Worm (Caenorhabditis elegans): Measurements from ENCODE around the gene gst-35.

The gst-35 gene

DNA sequence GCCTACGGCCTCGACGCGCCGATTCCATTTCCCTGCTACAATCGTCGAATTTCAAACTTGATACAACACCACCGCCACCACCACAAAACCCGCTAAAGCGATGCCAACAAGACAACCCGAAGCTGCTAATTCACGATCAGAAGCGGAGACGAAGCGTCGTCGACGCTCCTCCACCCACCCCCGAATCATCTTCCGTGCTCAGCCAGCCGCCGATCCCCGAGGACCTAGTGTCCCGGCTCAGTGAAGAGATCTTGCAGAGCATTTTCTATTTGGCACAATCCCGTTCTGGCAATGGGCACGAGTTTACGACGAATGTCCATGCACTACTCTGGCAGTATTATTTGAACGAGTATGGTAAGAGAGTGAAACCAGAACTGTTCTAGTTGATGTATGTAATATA lies 33.4 kb upstream of the gst-35 start:
- TF ChIP-seq blmp-1 (tag; optimal IDR thresholded peaks at IDR 0.05) (no peak), bed-3 (GFP tag; optimal IDR thresholded peaks at IDR 0.05) (no peak)

DNA sequence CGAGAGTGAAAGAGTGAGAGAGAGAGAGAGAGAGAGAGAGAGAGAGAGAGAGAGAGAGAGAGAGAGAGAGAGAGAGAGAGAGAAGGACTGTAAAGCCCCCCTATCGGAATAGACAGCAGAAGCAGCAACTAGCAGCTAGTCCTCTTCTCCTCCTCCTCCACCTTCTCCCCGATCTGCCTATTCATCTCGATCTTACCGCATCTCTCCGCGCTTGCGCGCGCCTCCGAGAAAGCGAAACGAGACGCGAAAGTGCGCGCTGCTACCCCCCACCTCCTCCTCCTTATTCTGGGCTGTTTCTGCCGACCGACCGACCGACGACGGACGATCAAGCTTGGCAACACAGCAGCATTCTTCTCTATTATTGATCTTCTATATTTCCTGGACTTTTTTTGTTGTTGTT lies 32.8 kb upstream of the gst-35 start:
- TF ChIP-seq unc-39 (tag; optimal IDR thresholded peaks at IDR 0.05) = no peak
- TF ChIP-seq snpc-4 (tag; optimal IDR thresholded peaks at IDR 0.05) = no peak
- TF ChIP-seq nhr-12 (tag; optimal IDR thresholded peaks at IDR 0.05) = no peak
- TF ChIP-seq drap-1 (GFP tag; optimal IDR thresholded peaks at IDR 0.05) = no peak
- TF ChIP-seq sem-2 (GFP tag; optimal IDR thresholded peaks at IDR 0.05) = peak; percentile 33
- peak; percentile 95 for TF ChIP-seq blmp-1 (tag; optimal IDR thresholded peaks at IDR 0.05)
- peak; percentile 98 for TF ChIP-seq ham-2 (GFP tag; optimal IDR thresholded peaks at IDR 0.05)
- TF ChIP-seq mls-2 (tag; optimal IDR thresholded peaks at IDR 0.05) = peak; percentile 34
- no peak for TF ChIP-seq flh-1 (GFP tag; optimal IDR thresholded peaks at IDR 0.05)
- TF ChIP-seq lsy-2 (tag; optimal IDR thresholded peaks at IDR 0.05) = no peak
- no peak for TF ChIP-seq ces-1 (GFP tag; optimal IDR thresholded peaks at IDR 0.05)
- peak; percentile 24 for TF ChIP-seq bed-3 (GFP tag; optimal IDR thresholded peaks at IDR 0.05)
- peak; percentile 66 for TF ChIP-seq elt-1 (tag; optimal IDR thresholded peaks at IDR 0.05; ENCODE audit: borderline replicate concordance, insufficient read depth)
- peak; percentile 23 for TF ChIP-seq lin-32 (GFP tag; optimal IDR thresholded peaks at IDR 0.05)
- peak; percentile 74 for TF ChIP-seq sptf-1 (tag; optimal IDR thresholded peaks at IDR 0.05)
- peak; percentile 39 for TF ChIP-seq M03D4.4 (tag; optimal IDR thresholded peaks at IDR 0.05)
- TF ChIP-seq nhr-237 (tag; optimal IDR thresholded peaks at IDR 0.05) = no peak

DNA sequence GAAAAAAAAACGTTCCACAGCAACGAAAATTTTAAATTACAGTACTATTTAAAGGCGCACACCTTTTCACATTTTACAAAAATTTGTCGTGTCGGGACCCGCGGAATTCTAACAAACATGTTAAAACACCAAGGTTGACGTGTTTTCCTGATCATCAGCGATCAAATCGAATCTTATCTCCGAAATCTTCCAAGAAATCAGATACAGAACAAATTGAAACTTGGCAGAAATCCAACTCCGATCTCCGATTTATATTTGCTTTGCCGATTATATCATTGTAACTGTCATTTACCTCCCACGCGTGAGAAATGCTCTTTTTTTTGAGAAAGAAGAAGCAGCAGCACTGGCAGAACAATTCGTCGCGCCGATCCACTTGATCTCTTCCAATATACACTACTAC lies 28.5 kb upstream of the gst-35 start:
- TF ChIP-seq pha-4 (tag; optimal IDR thresholded peaks at IDR 0.05) (no peak), unc-120 (tag; optimal IDR thresholded peaks at IDR 0.05; ENCODE audit: poor library complexity, severe bottlenecking) (no peak), elt-1 (tag; optimal IDR thresholded peaks at IDR 0.05; ENCODE audit: borderline replicate concordance, insufficient read depth) (peak; percentile 97), blmp-1 (tag; optimal IDR thresholded peaks at IDR 0.05) (no peak)

DNA sequence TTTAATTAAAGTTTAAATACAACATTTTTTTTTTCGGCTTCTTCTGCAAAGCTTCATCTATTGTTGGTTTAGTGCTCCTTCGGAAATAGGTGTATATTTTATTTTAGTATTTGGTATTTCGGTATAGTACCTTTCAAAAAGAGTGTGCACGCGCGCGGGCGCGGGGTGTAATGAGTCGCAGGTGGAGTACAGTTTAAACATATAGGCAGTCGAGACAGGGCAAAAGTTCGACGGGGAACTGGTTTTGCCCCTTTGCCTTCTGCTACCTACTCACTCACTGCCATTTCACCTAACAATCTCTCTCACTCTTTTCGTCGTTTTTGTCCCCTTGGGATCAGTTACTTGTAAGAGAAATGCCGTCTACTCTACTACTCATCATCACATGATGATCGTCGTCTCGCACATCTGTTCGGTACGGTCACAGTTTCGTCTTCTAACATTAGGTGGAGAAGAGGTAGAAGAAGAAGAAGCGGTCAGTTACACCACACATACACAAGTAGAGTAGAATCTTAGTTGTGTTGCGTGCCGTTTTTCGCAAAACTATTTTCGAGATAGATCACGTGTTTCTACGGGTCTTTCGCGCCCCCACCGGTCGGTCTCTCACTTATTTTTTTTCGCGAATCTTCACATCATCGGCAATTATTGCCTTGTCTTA lies 27.2 kb upstream of the gst-35 start:
- no peak for TF ChIP-seq flh-1 (GFP tag; optimal IDR thresholded peaks at IDR 0.05)
- TF ChIP-seq lin-13 (tag; optimal IDR thresholded peaks at IDR 0.05) = no peak
- no peak for TF ChIP-seq elt-1 (tag; optimal IDR thresholded peaks at IDR 0.05; ENCODE audit: borderline replicate concordance, insufficient read depth)
- TF ChIP-seq nhr-28 (tag; optimal IDR thresholded peaks at IDR 0.05) = no peak
- no peak for TF ChIP-seq sem-2 (GFP tag; optimal IDR thresholded peaks at IDR 0.05)
- TF ChIP-seq ceh-43 (GFP tag; optimal IDR thresholded peaks at IDR 0.05) = no peak
- TF ChIP-seq ztf-11 (tag; optimal IDR thresholded peaks at IDR 0.05) = no peak
- TF ChIP-seq M03D4.4 (tag; optimal IDR thresholded peaks at IDR 0.05) = no peak
- TF ChIP-seq elt-3 (tag; optimal IDR thresholded peaks at IDR 0.05) = no peak
- TF ChIP-seq unc-120 (tag; optimal IDR thresholded peaks at IDR 0.05; ENCODE audit: poor library complexity, severe bottlenecking) = no peak
- no peak for TF ChIP-seq cnd-1 (tag; optimal IDR thresholded peaks at IDR 0.05)
- TF ChIP-seq tbx-8 (GFP tag; optimal IDR thresholded peaks at IDR 0.05) = no peak
- no peak for TF ChIP-seq blmp-1 (tag; optimal IDR thresholded peaks at IDR 0.05)
- TF ChIP-seq mab-5 (tag; optimal IDR thresholded peaks at IDR 0.05) = no peak

DNA sequence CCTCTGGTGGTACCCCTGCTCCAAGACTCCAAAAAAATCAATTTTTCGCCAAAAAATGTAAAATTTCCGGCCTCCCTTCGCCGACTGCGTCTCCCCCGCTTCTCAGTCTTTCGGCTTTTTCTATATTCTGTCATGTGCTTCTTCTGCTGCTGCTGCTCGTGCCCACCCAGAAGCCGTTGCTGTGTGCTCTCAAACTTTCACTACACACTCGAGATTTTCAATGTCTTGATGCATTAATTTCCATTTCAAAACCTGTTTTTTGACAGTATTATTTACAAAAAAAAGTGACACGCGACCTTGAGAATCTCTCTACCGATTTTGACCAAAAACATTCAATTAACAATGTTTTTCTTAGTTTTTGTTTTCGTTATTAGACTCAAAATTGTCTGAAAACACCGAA lies 24.1 kb upstream of the gst-35 start:
- TF ChIP-seq nhr-76 (tag; optimal IDR thresholded peaks at IDR 0.05) (no peak), lsy-2 (tag; optimal IDR thresholded peaks at IDR 0.05) (no peak), elt-3 (tag; optimal IDR thresholded peaks at IDR 0.05) (no peak), elt-1 (tag; optimal IDR thresholded peaks at IDR 0.05; ENCODE audit: borderline replicate concordance, insufficient read depth) (no peak), sem-2 (GFP tag; optimal IDR thresholded peaks at IDR 0.05) (no peak), pha-4 (tag; optimal IDR thresholded peaks at IDR 0.05) (no peak), ceh-83 (GFP tag; optimal IDR thresholded peaks at IDR 0.05) (no peak)

DNA sequence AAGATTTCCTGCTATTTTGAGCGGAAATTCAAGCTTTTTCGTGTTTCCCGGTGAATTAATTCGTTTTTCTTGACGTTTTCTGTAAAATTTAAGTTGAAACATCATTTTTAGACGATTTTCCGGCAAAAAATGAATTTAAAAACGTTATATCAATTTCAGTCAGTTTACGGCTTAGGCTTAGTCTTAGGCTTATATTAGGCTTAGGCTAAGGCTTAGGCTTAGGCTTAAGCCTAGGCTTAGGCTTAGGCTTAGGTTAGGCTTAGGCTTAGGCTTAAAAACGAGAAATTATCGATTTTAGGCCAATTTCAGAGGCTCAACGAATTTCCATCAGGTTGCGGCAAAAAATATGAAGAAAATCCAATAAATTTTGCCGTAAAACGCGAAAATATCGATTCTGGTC lies 23.7 kb upstream of the gst-35 start:
- TF ChIP-seq nhr-76 (tag; optimal IDR thresholded peaks at IDR 0.05) = no peak
- TF ChIP-seq tbx-8 (GFP tag; optimal IDR thresholded peaks at IDR 0.05) = no peak
- TF ChIP-seq nhr-12 (tag; optimal IDR thresholded peaks at IDR 0.05) = no peak
- TF ChIP-seq lsy-2 (tag; optimal IDR thresholded peaks at IDR 0.05) = no peak
- TF ChIP-seq nhr-28 (tag; optimal IDR thresholded peaks at IDR 0.05) = no peak
- TF ChIP-seq ces-1 (GFP tag; optimal IDR thresholded peaks at IDR 0.05) = no peak
- TF ChIP-seq mab-5 (tag; optimal IDR thresholded peaks at IDR 0.05) = no peak
- no peak for TF ChIP-seq drap-1 (GFP tag; optimal IDR thresholded peaks at IDR 0.05)
- TF ChIP-seq hlh-1 (tag; optimal IDR thresholded peaks at IDR 0.05) = no peak
- no peak for TF ChIP-seq lin-32 (GFP tag; optimal IDR thresholded peaks at IDR 0.05)
- no peak for TF ChIP-seq cnd-1 (tag; optimal IDR thresholded peaks at IDR 0.05)
- TF ChIP-seq elt-3 (tag; optimal IDR thresholded peaks at IDR 0.05) = no peak
